Worm (Caenorhabditis elegans): ENCODE data around the gene T24A6.17.

Gene T24A6.17

DNA sequence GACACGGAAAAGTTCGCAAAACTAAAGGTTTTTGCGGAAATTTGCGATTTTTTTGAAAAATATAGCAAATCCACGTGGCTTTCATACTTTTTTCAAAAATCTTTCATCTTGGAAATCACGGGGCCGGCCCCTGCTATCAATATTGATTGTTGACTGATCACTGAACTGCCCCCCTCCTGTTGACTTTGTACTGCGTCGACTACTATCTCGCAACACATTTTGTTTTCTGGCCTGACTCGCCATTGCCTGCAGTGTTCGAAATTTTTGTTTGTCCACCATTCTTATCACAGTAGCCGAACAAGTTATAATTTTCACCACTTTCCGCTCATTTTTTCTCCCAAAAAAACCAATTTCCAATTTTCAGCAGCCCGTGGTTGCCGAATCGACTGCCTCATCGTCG is 16.8 kb upstream of the T24A6.17 start:
- TF ChIP-seq ZK546.5 (tag; optimal IDR thresholded peaks at IDR 0.05) (no peak), egl-43 (GFP tag; IDR thresholded peaks at IDR 0.05) (no peak), nhr-41 (GFP tag; IDR thresholded peaks at IDR 0.05) (no peak), ztf-11 (tag; optimal IDR thresholded peaks at IDR 0.05) (no peak), spr-1 (tag; optimal IDR thresholded peaks at IDR 0.05) (no peak), nhr-28 (tag; optimal IDR thresholded peaks at IDR 0.05) (peak; percentile 20), D1046.2 (GFP tag; IDR thresholded peaks at IDR 0.05) (no peak), php-3 (GFP tag; IDR thresholded peaks at IDR 0.05) (no peak), T26A8.4 (GFP tag; IDR thresholded peaks at IDR 0.05) (no peak), mxl-2 (GFP tag; conservative IDR thresholded peaks at IDR 0.05) (no peak), unc-39 (tag; optimal IDR thresholded peaks at IDR 0.05) (no peak), dmd-6 (GFP tag; IDR thresholded peaks at IDR 0.05) (no peak), lin-38 (GFP tag; IDR thresholded peaks at IDR 0.05) (no peak), lim-7 (GFP tag; IDR thresholded peaks at IDR 0.05) (no peak), daf-16 (GFP tag; optimal IDR thresholded peaks at IDR 0.05) (peak in 1 of 2 experiments; percentile 20), daf-16 (tag; optimal IDR thresholded peaks at IDR 0.05) (peak; percentile 88), fkh-10 (GFP tag; optimal IDR thresholded peaks at IDR 0.05) (no peak), lin-13 (GFP tag; optimal IDR thresholded peaks at IDR 0.05) (no peak), F49E8.2 (tag; optimal IDR thresholded peaks at IDR 0.05; ENCODE audit: borderline replicate concordance) (no peak), sdz-12 (GFP tag; optimal IDR thresholded peaks at IDR 0.05) (no peak), dve-1 (tag; optimal IDR thresholded peaks at IDR 0.05; ENCODE audit: insufficient read depth) (peak; percentile 35), Y105C5A.15 (GFP tag; IDR thresholded peaks at IDR 0.05) (no peak), pha-4 (GFP tag; IDR thresholded peaks at IDR 0.05) (no peak), pha-4 (tag; optimal IDR thresholded peaks at IDR 0.05) (no peak), aha-1 (tag) (peak; percentile 92), T20F7.1 (GFP tag; optimal IDR thresholded peaks at IDR 0.05) (no peak), zip-11 (GFP tag; IDR thresholded peaks at IDR 0.05) (no peak), skn-1 (tag; optimal IDR thresholded peaks at IDR 0.05) (no peak), nhr-10 (tag; optimal IDR thresholded peaks at IDR 0.05) (no peak), lin-1 (GFP tag; IDR thresholded peaks at IDR 0.05) (no peak), egl-27 (tag; optimal IDR thresholded peaks at IDR 0.05) (no peak), ama-1 (optimal IDR thresholded peaks at IDR 0.05) (no peak), Y48G9A.11 (GFP tag; IDR thresholded peaks at IDR 0.05) (no peak), dmd-9 (GFP tag; IDR thresholded peaks at IDR 0.05) (no peak), madf-5 (GFP tag; IDR thresholded peaks at IDR 0.05) (no peak), snpc-4 (tag; optimal IDR thresholded peaks at IDR 0.05) (no peak), daf-12 (tag; optimal IDR thresholded peaks at IDR 0.05) (no peak), dpl-1 (GFP tag; optimal IDR thresholded peaks at IDR 0.05) (no peak), ceh-82 (tag; optimal IDR thresholded peaks at IDR 0.05) (no peak), ces-1 (GFP tag; optimal IDR thresholded peaks at IDR 0.05) (no peak), attf-4 (tag; optimal IDR thresholded peaks at IDR 0.05) (no peak), unc-62 (GFP tag; optimal IDR thresholded peaks at IDR 0.05 in 1 of 2) (no peak), unc-62 (tag; optimal IDR thresholded peaks at IDR 0.05) (no peak), tag-97 (GFP tag; IDR thresholded peaks at IDR 0.05) (no peak), R02D3.7 (tag; optimal IDR thresholded peaks at IDR 0.05) (no peak), ceh-20 (GFP tag; IDR thresholded peaks at IDR 0.05) (no peak), Y75B8A.6 (GFP tag; IDR thresholded peaks at IDR 0.05) (no peak), lsy-2 (tag; optimal IDR thresholded peaks at IDR 0.05) (no peak), fos-1 (tag; optimal IDR thresholded peaks at IDR 0.05) (no peak), nhr-6 (tag; optimal IDR thresholded peaks at IDR 0.05) (no peak), rbr-2 (tag; optimal IDR thresholded peaks at IDR 0.05) (no peak), hlh-30 (tag; optimal IDR thresholded peaks at IDR 0.05; ENCODE audit: insufficient read depth) (peak; percentile 36), mdl-1 (tag; optimal IDR thresholded peaks at IDR 0.05) (peak in 1 of 2 experiments; percentile 4), lin-29 (GFP tag; IDR thresholded peaks at IDR 0.05) (no peak), nhr-237 (tag; optimal IDR thresholded peaks at IDR 0.05) (no peak)
